Fruit fly (Drosophila melanogaster) whole organism, prepupa: ENCODE data around the gene Ir68a.

ENCODE experiments used
- CG10631 ChIP-seq: fragments of 200-800 bp; sonication (Bioruptor generic); optimal IDR thresholded peaks from 2 replicates; lab custom pipeline; 2016; ENCODE audit warnings: missing biosample characterization, missing genetic modification characterization
- CG10669 ChIP-seq: fragments of 200-800 bp; sonication (Bioruptor generic); optimal IDR thresholded peaks from 3 replicates; lab custom pipeline; 2018; ENCODE audit warnings: missing biosample characterization, mild to moderate bottlenecking, missing genetic modification characterization, moderate library complexity
- CG11762 ChIP-seq: fragments of 200-800 bp; sonication (Bioruptor generic); optimal IDR thresholded peaks from 3 replicates; lab custom pipeline; 2016; ENCODE audit warnings: missing biosample characterization, missing genetic modification characterization; ENCODE audit not compliant: insufficient read depth
- CG15336 ChIP-seq: fragments of 200-800 bp; sonication (Bioruptor generic); IDR thresholded peaks from 2 replicates; pipeline ENCODE4 v1.3.6; 2022; ENCODE audit warnings: missing biosample characterization, missing genetic modification characterization
- CG1621 ChIP-seq: fragments of 200-800 bp; sonication (Bioruptor generic); optimal IDR thresholded peaks from 3 replicates; lab custom pipeline; 2018; ENCODE audit warnings: missing biosample characterization, mild to moderate bottlenecking, missing genetic modification characterization
- CG16779 ChIP-seq: fragments of 200-800 bp; sonication (Bioruptor generic); optimal IDR thresholded peaks from 3 replicates; lab custom pipeline; 2017; ENCODE audit warnings: missing biosample characterization, mild to moderate bottlenecking, missing genetic modification characterization
- CG3032 ChIP-seq: fragments of 200-800 bp; optimal IDR thresholded peaks from 2 replicates; lab custom pipeline; 2019; ENCODE audit warnings: missing biosample characterization, mild to moderate bottlenecking, missing genetic modification characterization, moderate library complexity
- CG32006 ChIP-seq: fragments of 200-800 bp; sonication (Bioruptor generic); optimal IDR thresholded peaks from 3 replicates; lab custom pipeline; 2017; ENCODE audit warnings: missing biosample characterization, mild to moderate bottlenecking, missing genetic modification characterization
- CG34406 ChIP-seq: fragments of 200-800 bp; sonication (Bioruptor generic); optimal IDR thresholded peaks from 3 replicates; lab custom pipeline; 2016; ENCODE audit warnings: missing biosample characterization, missing genetic modification characterization
- CG6163 ChIP-seq: fragments of 200-800 bp; sonication (Bioruptor generic); IDR thresholded peaks from 3 replicates; pipeline ENCODE4 v1.3.6; 2022; ENCODE audit warnings: missing biosample characterization, missing genetic modification characterization
- CG6276 ChIP-seq: fragments of 200-800 bp; sonication (Bioruptor generic); optimal IDR thresholded peaks from 2 replicates; lab custom pipeline; 2017; ENCODE audit warnings: missing biosample characterization, mild to moderate bottlenecking, missing genetic modification characterization
- CG6854 ChIP-seq: fragments of 200-800 bp; sonication (Bioruptor generic); optimal IDR thresholded peaks from 2 replicates; lab custom pipeline; 2017; ENCODE audit warnings: missing biosample characterization, mild to moderate bottlenecking, missing genetic modification characterization
- CG8119 ChIP-seq: fragments of 200-800 bp; sonication (Bioruptor generic); IDR thresholded peaks from 3 replicates; pipeline ENCODE4 v1.3.6; 2022; ENCODE audit warnings: missing biosample characterization, missing genetic modification characterization
- CG8319 ChIP-seq: fragments of 200-800 bp; sonication (Bioruptor generic); optimal IDR thresholded peaks from 3 replicates; lab custom pipeline; 2016; ENCODE audit warnings: missing biosample characterization, missing genetic modification characterization
- Eip75B ChIP-seq: fragments of 200-800 bp; sonication (Bioruptor generic); optimal IDR thresholded peaks from 3 replicates; lab custom pipeline; 2016; ENCODE audit warnings: missing biosample characterization, missing genetic modification characterization
- Eip78C ChIP-seq: fragments of 200-800 bp; sonication (Bioruptor generic); peaks from one replicate; lab custom pipeline; 2016; ENCODE audit warnings: missing biosample characterization, missing genetic modification characterization
- Eip93F ChIP-seq: fragments of 200-800 bp; sonication (Bioruptor generic); optimal IDR thresholded peaks from 2 replicates; lab custom pipeline; 2016; ENCODE audit warnings: missing biosample characterization, mild to moderate bottlenecking, missing genetic modification characterization
- Ets21C ChIP-seq: fragments of 200-800 bp; sonication (Bioruptor generic); optimal IDR thresholded peaks from 3 replicates; lab custom pipeline; 2016; ENCODE audit warnings: missing biosample characterization, missing genetic modification characterization
- Hr38 ChIP-seq: sonication (Bioruptor generic); optimal IDR thresholded peaks from 2 replicates; lab custom pipeline; 2016; ENCODE audit warnings: missing biosample characterization, missing genetic modification characterization
- Hr39 ChIP-seq: fragments of 200-800 bp; sonication (Bioruptor generic); optimal IDR thresholded peaks from 2 replicates; lab custom pipeline; 2016; ENCODE audit warnings: missing biosample characterization, missing genetic modification characterization
- Hr4 ChIP-seq: fragments of 200-800 bp; sonication (Bioruptor generic); optimal IDR thresholded peaks from 3 replicates; lab custom pipeline; 2016; ENCODE audit warnings: missing biosample characterization, missing genetic modification characterization
- Lpt ChIP-seq: fragments of 200-800 bp; sonication (Bioruptor generic); optimal IDR thresholded peaks from 3 replicates; lab custom pipeline; 2016; ENCODE audit warnings: missing biosample characterization, missing genetic modification characterization
- Met ChIP-seq: fragments of 200-800 bp; sonication (Bioruptor generic); optimal IDR thresholded peaks from 3 replicates; lab custom pipeline; 2016; ENCODE audit warnings: missing biosample characterization, missing genetic modification characterization
- Sox102F ChIP-seq: fragments of 200-800 bp; sonication (Bioruptor generic); optimal IDR thresholded peaks from 2 replicates; lab custom pipeline; 2016; ENCODE audit warnings: missing biosample characterization, mild to moderate bottlenecking, missing genetic modification characterization
- dac ChIP-seq: fragments of 200-800 bp; sonication (Bioruptor generic); optimal IDR thresholded peaks from 2 replicates; lab custom pipeline; 2017; ENCODE audit warnings: missing biosample characterization, mild to moderate bottlenecking, missing genetic modification characterization
- dsx ChIP-seq: fragments of 200-800 bp; optimal IDR thresholded peaks from 3 replicates; lab custom pipeline; 2019; ENCODE audit warnings: missing biosample characterization, mild to moderate bottlenecking, missing genetic modification characterization, moderate library complexity; ENCODE audit not compliant: poor library complexity, severe bottlenecking
- eg ChIP-seq: fragments of 200-800 bp; sonication (Bioruptor generic); IDR thresholded peaks from 3 replicates; pipeline ENCODE4 v1.3.6; 2022; ENCODE audit warnings: missing biosample characterization, missing genetic modification characterization
- esn ChIP-seq: fragments of 200-800 bp; sonication (Bioruptor generic); optimal IDR thresholded peaks from 2 replicates; lab custom pipeline; 2016; ENCODE audit warnings: missing biosample characterization, mild to moderate bottlenecking, missing genetic modification characterization, moderate library complexity
- fd85E ChIP-seq: fragments of 200-800 bp; sonication (Bioruptor generic); optimal IDR thresholded peaks from 3 replicates; lab custom pipeline; 2016; ENCODE audit warnings: missing biosample characterization, missing genetic modification characterization
- fkh ChIP-seq: fragments of 200-800 bp; sonication (Bioruptor generic); optimal IDR thresholded peaks from 3 replicates; lab custom pipeline; 2017; ENCODE audit warnings: missing biosample characterization, mild to moderate bottlenecking, missing genetic modification characterization, moderate library complexity
- salr ChIP-seq, 2 experiments: fragments of 200-800 bp; sonication (Bioruptor generic); optimal IDR thresholded peaks; 3 replicates each; lab custom pipeline; 2016 to 2018; ENCODE audit warnings: missing biosample characterization in 2 of 2, missing genetic modification characterization in 2 of 2, mild to moderate bottlenecking in 1 of 2
- spab ChIP-seq: fragments of 200-800 bp; sonication (Bioruptor generic); optimal IDR thresholded peaks from 2 replicates; lab custom pipeline; 2017; ENCODE audit warnings: missing biosample characterization, mild to moderate bottlenecking, missing genetic modification characterization, missing genetic modification reagents
- svp ChIP-seq: fragments of 200-800 bp; sonication (Bioruptor generic); peaks from one replicate; lab custom pipeline; 2016; ENCODE audit warnings: missing biosample characterization, missing genetic modification characterization
- topi ChIP-seq: fragments of 200-800 bp; sonication (Bioruptor generic); optimal IDR thresholded peaks from 3 replicates; lab custom pipeline; 2016; ENCODE audit warnings: missing biosample characterization, missing genetic modification characterization
- vri ChIP-seq: fragments of 200-800 bp; sonication (Bioruptor generic); optimal IDR thresholded peaks from 3 replicates; lab custom pipeline; 2016; ENCODE audit warnings: missing biosample characterization, mild to moderate bottlenecking, missing genetic modification characterization

The Ir68a gene

DNA sequence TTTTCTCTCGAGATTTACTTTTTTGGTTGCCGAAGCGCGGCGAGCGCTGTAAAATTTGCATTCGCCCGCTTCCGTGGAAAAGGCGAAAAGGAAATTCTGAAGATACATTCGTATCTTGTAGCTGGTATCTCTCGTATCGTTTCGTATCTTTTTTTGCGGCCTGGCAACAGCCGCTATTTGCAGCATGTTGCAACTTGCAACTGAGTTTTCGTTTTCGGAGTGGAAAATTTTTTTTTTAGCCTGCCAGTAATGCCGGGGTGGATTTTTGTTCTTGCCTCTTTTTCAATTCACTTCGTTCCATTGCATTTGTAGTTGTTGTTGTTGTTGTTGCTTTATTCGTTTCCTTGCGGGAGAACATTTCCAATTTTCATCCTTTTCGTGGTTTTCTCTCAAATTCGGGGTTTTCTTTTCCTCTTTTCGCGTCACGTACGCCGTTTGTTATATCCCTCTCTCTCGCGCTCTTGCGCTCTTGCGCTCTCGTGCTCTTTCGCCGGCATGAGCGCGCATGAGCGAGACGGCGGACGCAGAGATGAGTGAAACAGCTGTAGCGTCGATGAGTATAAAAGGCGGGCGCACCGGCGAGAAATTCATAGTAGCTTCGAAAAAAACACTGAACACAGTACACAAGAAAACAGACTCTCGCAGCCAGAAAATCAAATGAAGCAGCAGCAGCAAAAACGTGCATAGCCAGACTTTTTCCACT lies 15.9 kb upstream of the Ir68a start, which contains the start of gene scyl (continued):
- TF ChIP-seq Hr38 (GFP tag; lab: Kevin White, UChicago) (no peak), Sox102F (GFP tag; lab: Kevin White, UChicago) (peak; percentile 77), dac (no peak), Hr39 (GFP tag; lab: Kevin White, UChicago) (no peak), Met (GFP tag; lab: Kevin White, UChicago) (peak; percentile 51), fd85E (GFP tag; lab: Kevin White, UChicago) (peak; percentile 58), Eip75B (peak; percentile 72), CG16779 (peak; percentile 84), CG6854 (GFP tag; lab: Kevin White, UChicago) (peak; percentile 87), CG15336 (peak; percentile 56; the same call in 1 of the 2 replicates), CG32006 (peak; percentile 20), Ets21C (GFP tag; lab: Kevin White, UChicago) (no peak), topi (peak; percentile 48), Eip93F (GFP tag; lab: Kevin White, UChicago) (no peak), CG11762 (GFP tag; lab: Kevin White, UChicago) (no peak), CG34406 (GFP tag; lab: Kevin White, UChicago) (peak; percentile 58), CG6276 (GFP tag; lab: Kevin White, UChicago) (peak; percentile 74), spab (GFP tag; lab: Kevin White, UChicago) (peak; percentile 32), CG8319 (GFP tag; lab: Kevin White, UChicago) (no peak), esn (GFP tag; lab: Kevin White, UChicago) (peak; percentile 70), CG10631 (GFP tag; lab: Kevin White, UChicago) (no peak)

dm6 chr3L:11248303-11248702 lies 12.3 kb upstream of the Ir68a start:
- TF ChIP-seq CG3032 (no peak), esn (GFP tag; lab: Kevin White, UChicago) (peak; percentile 5), CG8119 (GFP tag; lab: Robert Waterston, UW) (no peak), CG10669 (GFP tag; lab: Kevin White, UChicago) (peak; percentile 0), vri (no peak), Ets21C (GFP tag; lab: Kevin White, UChicago) (no peak), eg (GFP tag; lab: Robert Waterston, UW) (0 out of 3 replicates have a peak, but pooled peaks have one; percentile 14), dsx (GFP tag; lab: Kevin White, UChicago) (peak; percentile 14), CG6854 (GFP tag; lab: Kevin White, UChicago) (no peak), CG1621 (no peak), Met (GFP tag; lab: Kevin White, UChicago) (peak; percentile 10), Hr4 (GFP tag; lab: Kevin White, UChicago) (no peak), CG6163 (GFP tag; lab: Robert Waterston, UW) (peak; percentile 55), Eip93F (GFP tag; lab: Kevin White, UChicago) (no peak), CG15336 (no peak), fkh (GFP tag; lab: Kevin White, UChicago) (peak; percentile 18), CG10631 (GFP tag; lab: Kevin White, UChicago) (no peak), Eip78C (GFP tag; lab: Kevin White, UChicago) (peak; percentile 67), CG34406 (GFP tag; lab: Kevin White, UChicago) (no peak), Lpt (GFP tag; lab: Kevin White, UChicago) (no peak), svp (GFP tag; lab: Kevin White, UChicago) (peak; percentile 35), salr (GFP tag; optimal IDR thresholded peaks at IDR 0.05; lab: Kevin White, UChicago) (no peak)
